Fruit fly (Drosophila melanogaster) whole organism, embryonic: Measurements from ENCODE around the gene CG45099.

Source experiments
- Atf-2 ChIP-seq: fragments of 200-800 bp; sonication (Bioruptor generic); optimal IDR thresholded peaks from 2 replicates; lab custom pipeline; 2016; ENCODE audit warnings: missing biosample characterization, missing genetic modification characterization
- Atf3 ChIP-seq: fragments of 200-800 bp; sonication (Bioruptor generic); optimal IDR thresholded peaks from 3 replicates; lab custom pipeline; 2016; ENCODE audit warnings: missing biosample characterization, missing genetic modification characterization
- B-H1 ChIP-seq: fragments of 200-800 bp; sonication (Bioruptor generic); IDR thresholded peaks from 3 replicates; pipeline ENCODE4 v1.3.6; 2022; ENCODE audit warnings: missing biosample characterization, missing genetic modification characterization
- Bdp1 ChIP-seq: fragments of 200-800 bp; sonication (Bioruptor generic); optimal IDR thresholded peaks from 3 replicates; lab custom pipeline; 2016; ENCODE audit warnings: missing biosample characterization, missing genetic modification characterization
- CG10147 ChIP-seq: fragments of 200-800 bp; sonication (Bioruptor generic); optimal IDR thresholded peaks from 2 replicates; lab custom pipeline; 2019; ENCODE audit warnings: missing biosample characterization, mild to moderate bottlenecking, missing genetic modification characterization, moderate library complexity
- CG1024 ChIP-seq: fragments of 200-800 bp; sonication (Bioruptor generic); IDR thresholded peaks from 2 replicates; pipeline ENCODE4 v1.3.6; 2022; ENCODE audit warnings: missing biosample characterization, missing genetic modification characterization
- CG11085 ChIP-seq: fragments of 200-800 bp; sonication (Bioruptor generic); IDR thresholded peaks from 2 replicates; pipeline ENCODE4 v1.3.6; 2022; ENCODE audit warnings: missing biosample characterization, missing genetic modification characterization
- CG11093 ChIP-seq: fragments of 200-800 bp; sonication (Bioruptor generic); IDR thresholded peaks from 3 replicates; pipeline ENCODE4 v1.3.6; 2022; ENCODE audit warnings: missing biosample characterization, missing genetic modification characterization
- CG13424 ChIP-seq: fragments of 200-800 bp; sonication (Bioruptor generic); optimal IDR thresholded peaks from 2 replicates; lab custom pipeline; 2019; ENCODE audit warnings: missing biosample characterization, mild to moderate bottlenecking, missing genetic modification characterization, moderate library complexity
- CG15514 ChIP-seq: fragments of 200-800 bp; sonication (Bioruptor generic); optimal IDR thresholded peaks from 3 replicates; lab custom pipeline; 2017; ENCODE audit warnings: missing biosample characterization, missing genetic modification characterization, mild to moderate bottlenecking, moderate library complexity, missing genetic modification reagents
- CG17361 ChIP-seq: fragments of 200-800 bp; sonication (Bioruptor generic); IDR thresholded peaks from 3 replicates; pipeline ENCODE4 v1.3.6; 2022; ENCODE audit warnings: missing biosample characterization, missing genetic modification characterization
- CG30403 ChIP-seq: fragments of 200-800 bp; sonication (Bioruptor generic); optimal IDR thresholded peaks from 3 replicates; lab custom pipeline; 2016; ENCODE audit warnings: missing biosample characterization, missing genetic modification characterization
- CG30431 ChIP-seq: fragments of 200-800 bp; sonication (Bioruptor generic); optimal IDR thresholded peaks from 2 replicates; lab custom pipeline; 2017; ENCODE audit warnings: missing biosample characterization, missing genetic modification characterization
- CG3838 ChIP-seq: fragments of 200-800 bp; sonication (Bioruptor generic); optimal IDR thresholded peaks from 3 replicates; lab custom pipeline; 2016; ENCODE audit warnings: missing biosample characterization, missing genetic modification characterization
- CG4707 ChIP-seq: fragments of 200-800 bp; sonication (Bioruptor generic); optimal IDR thresholded peaks from 2 replicates; lab custom pipeline; 2018; ENCODE audit warnings: missing biosample characterization, mild to moderate bottlenecking, missing genetic modification characterization, moderate library complexity
- CG4854 ChIP-seq: fragments of 200-800 bp; sonication (Bioruptor generic); optimal IDR thresholded peaks from 2 replicates; lab custom pipeline; 2016; ENCODE audit warnings: missing biosample characterization, missing genetic modification characterization, inconsistent platforms
- CG5180 ChIP-seq: fragments of 200-800 bp; sonication (Bioruptor generic); optimal IDR thresholded peaks from 3 replicates; lab custom pipeline; 2017; ENCODE audit warnings: missing biosample characterization, missing genetic modification characterization, mild to moderate bottlenecking, moderate library complexity, missing genetic modification reagents
- CG7556 ChIP-seq: fragments of 200-800 bp; sonication (Bioruptor generic); optimal IDR thresholded peaks from 2 replicates; lab custom pipeline; 2017; ENCODE audit warnings: missing biosample characterization, mild to moderate bottlenecking, missing genetic modification characterization
- CG8924 ChIP-seq: fragments of 200-800 bp; optimal IDR thresholded peaks from 3 replicates; lab custom pipeline; 2019; ENCODE audit warnings: missing biosample characterization, mild to moderate bottlenecking, missing genetic modification characterization, moderate library complexity
- Dad ChIP-seq: fragments of 200-800 bp; sonication (Bioruptor generic); optimal IDR thresholded peaks from 3 replicates; lab custom pipeline; 2016; ENCODE audit warnings: missing biosample characterization, missing genetic modification characterization
- Dek ChIP-seq: fragments of 200-800 bp; sonication (Bioruptor generic); optimal IDR thresholded peaks from 3 replicates; lab custom pipeline; 2019; ENCODE audit warnings: missing biosample characterization, mild to moderate bottlenecking, missing genetic modification characterization, moderate library complexity
- Dp ChIP-seq: fragments of 200-800 bp; sonication (Bioruptor generic); optimal IDR thresholded peaks from 2 replicates; lab custom pipeline; 2018; ENCODE audit warnings: missing biosample characterization, mild to moderate bottlenecking, missing genetic modification characterization, moderate library complexity
- HLH4C ChIP-seq: fragments of 200-800 bp; sonication (Bioruptor generic); IDR thresholded peaks from 3 replicates; pipeline ENCODE4 v1.3.6; 2022; ENCODE audit warnings: missing biosample characterization, missing genetic modification characterization; ENCODE audit not compliant: partially characterized antibody
- Hsf ChIP-seq: fragments of 200-800 bp; sonication (Bioruptor generic); optimal IDR thresholded peaks from 3 replicates; lab custom pipeline; 2016; ENCODE audit warnings: missing biosample characterization, missing genetic modification characterization
- Meics ChIP-seq: fragments of 200-800 bp; sonication (Bioruptor generic); optimal IDR thresholded peaks from 2 replicates; lab custom pipeline; 2017; ENCODE audit warnings: missing biosample characterization, mild to moderate bottlenecking, missing genetic modification characterization
- Rfx ChIP-seq: fragments of 200-800 bp; sonication (Bioruptor generic); IDR thresholded peaks from 2 replicates; pipeline ENCODE4 v1.3.6; 2022; ENCODE audit warnings: missing biosample characterization, missing genetic modification characterization
- Sin3A ChIP-seq: fragments of >200 bp; optimal IDR thresholded peaks from 2 replicates; lab custom pipeline; 2018
- ab ChIP-seq: fragments of 200-800 bp; sonication (Bioruptor generic); optimal IDR thresholded peaks from 2 replicates; lab custom pipeline; 2016; ENCODE audit warnings: missing biosample characterization, missing genetic modification characterization
- abd-A ChIP-seq: fragments of 200-800 bp; sonication (Bioruptor generic); optimal IDR thresholded peaks from 3 replicates; lab custom pipeline; 2019; ENCODE audit warnings: missing biosample characterization, mild to moderate bottlenecking, missing genetic modification characterization, moderate library complexity
- ap ChIP-seq: fragments of 200-800 bp; sonication (Bioruptor generic); IDR thresholded peaks from 2 replicates; pipeline ENCODE4 v1.3.6; 2022; ENCODE audit warnings: missing biosample characterization, missing genetic modification characterization
- caup ChIP-seq: fragments of 200-800 bp; sonication (Bioruptor generic); optimal IDR thresholded peaks from 3 replicates; lab custom pipeline; 2017; ENCODE audit warnings: missing biosample characterization, mild to moderate bottlenecking, missing genetic modification characterization, moderate library complexity; ENCODE audit not compliant: severe bottlenecking
- chn ChIP-seq: fragments of 200-800 bp; sonication (Bioruptor generic); optimal IDR thresholded peaks from 2 replicates; lab custom pipeline; 2016; ENCODE audit warnings: missing biosample characterization, missing genetic modification characterization
- danr ChIP-seq: fragments of 200-800 bp; sonication (Bioruptor generic); IDR thresholded peaks from 2 replicates; pipeline ENCODE4 v1.3.6; 2022; ENCODE audit warnings: missing biosample characterization, missing genetic modification characterization
- dm ChIP-seq: fragments of 200-800 bp; sonication (Bioruptor generic); optimal IDR thresholded peaks from 3 replicates; lab custom pipeline; 2016; ENCODE audit warnings: missing biosample characterization, missing genetic modification characterization
- dmrt99B ChIP-seq: fragments of 200-800 bp; sonication (Bioruptor generic); optimal IDR thresholded peaks from 2 replicates; lab custom pipeline; 2018; ENCODE audit warnings: missing biosample characterization, mild to moderate bottlenecking, missing genetic modification characterization, moderate library complexity
- fru ChIP-seq: fragments of >200 bp; optimal IDR thresholded peaks from 2 replicates; lab custom pipeline; 2017
- gsb ChIP-seq: fragments of 200-800 bp; sonication (Bioruptor generic); IDR thresholded peaks from 2 replicates; pipeline ENCODE4 v1.3.6; 2022; ENCODE audit warnings: missing biosample characterization, missing genetic modification characterization
- klu ChIP-seq: fragments of 200-800 bp; sonication (Bioruptor generic); IDR thresholded peaks from 2 replicates; pipeline ENCODE4 v1.3.6; 2022; ENCODE audit warnings: missing biosample characterization, missing genetic modification characterization
- kni ChIP-seq: fragments of 200-800 bp; sonication (Bioruptor generic); optimal IDR thresholded peaks from 3 replicates; lab custom pipeline; 2017; ENCODE audit warnings: mild to moderate bottlenecking, missing biosample characterization, missing genetic modification reagents, missing genetic modification characterization
- lab ChIP-seq: fragments of 200-800 bp; sonication (Bioruptor generic); optimal IDR thresholded peaks from 3 replicates; lab custom pipeline; 2017; ENCODE audit warnings: missing biosample characterization, missing genetic modification characterization, mild to moderate bottlenecking, moderate library complexity, missing genetic modification reagents
- lmd ChIP-seq: fragments of 200-800 bp; sonication (Bioruptor generic); IDR thresholded peaks from 2 replicates; pipeline ENCODE4 v1.3.6; 2022; ENCODE audit warnings: missing biosample characterization, missing genetic modification characterization
- mirr ChIP-seq: fragments of 200-800 bp; sonication (Bioruptor generic); optimal IDR thresholded peaks from 3 replicates; lab custom pipeline; 2018; ENCODE audit warnings: missing biosample characterization, mild to moderate bottlenecking, missing genetic modification characterization
- peb ChIP-seq: fragments of 200-800 bp; sonication (Bioruptor generic); IDR thresholded peaks from 2 replicates; pipeline ENCODE4 v1.3.6; 2022; ENCODE audit warnings: missing biosample characterization, missing genetic modification characterization
- prd ChIP-seq, 3 experiments: fragments of >200 bp in 2 of 3; fragments of 200-800 bp in 1 of 3; sonication (Bioruptor generic) in 1 of 3; optimal IDR thresholded peaks in 2 of 3; IDR thresholded peaks in 1 of 3; 2 replicates in 2 of 3; 3 replicates in 1 of 3; pipeline versions ENCODE4 v1.3.6 to Lab custom; 2017 to 2022; ENCODE audit warnings: missing biosample characterization in 1 of 3, missing genetic modification characterization in 1 of 3
- pum ChIP-seq: fragments of 200-800 bp; sonication (Bioruptor generic); optimal IDR thresholded peaks from 2 replicates; lab custom pipeline; 2016; ENCODE audit warnings: missing biosample characterization, missing genetic modification characterization
- pzg ChIP-seq: fragments of 200-800 bp; sonication (Bioruptor generic); optimal IDR thresholded peaks from 3 replicates; lab custom pipeline; 2018; ENCODE audit warnings: missing biosample characterization, mild to moderate bottlenecking, missing genetic modification characterization, moderate library complexity
- rib ChIP-seq: fragments of 200-800 bp; sonication (Bioruptor generic); IDR thresholded peaks from 2 replicates; pipeline ENCODE4 v1.3.6; 2022; ENCODE audit warnings: missing biosample characterization, missing genetic modification characterization
- sd ChIP-seq: fragments of 200-800 bp; sonication (Bioruptor generic); optimal IDR thresholded peaks from 3 replicates; lab custom pipeline; 2018; ENCODE audit warnings: missing biosample characterization, mild to moderate bottlenecking, missing genetic modification characterization, moderate library complexity
- twi ChIP-seq: fragments of 200-800 bp; optimal IDR thresholded peaks from 2 replicates; lab custom pipeline; 2019; ENCODE audit warnings: missing biosample characterization, mild to moderate bottlenecking, missing genetic modification characterization, moderate library complexity
- zen ChIP-seq: fragments of 200-800 bp; sonication (Bioruptor generic); optimal IDR thresholded peaks from 3 replicates; lab custom pipeline; 2018; ENCODE audit warnings: missing biosample characterization, mild to moderate bottlenecking, missing genetic modification characterization, moderate library complexity

CG45099 gene

dm6 chr3R:22041625-22042282, 7.7 kb upstream of the CG45099 start, which contains the start of gene how (continued):
- no peak for TF ChIP-seq CG3838 (GFP tag; lab: Kevin White, UChicago)
- TF ChIP-seq CG30431 (GFP tag; lab: Kevin White, UChicago), result no peak
- no peak for TF ChIP-seq Dek
- TF ChIP-seq Rfx (GFP tag; lab: Robert Waterston, UW), result 0 out of 2 replicates have a peak, but pooled peaks have one; percentile 12
- TF ChIP-seq CG30403, result peak; percentile 26
- peak; percentile 2 for TF ChIP-seq CG7556 (GFP tag; lab: Kevin White, UChicago)
- TF ChIP-seq ap (GFP tag; lab: Robert Waterston, UW), result no peak
- TF ChIP-seq peb (GFP tag; lab: Robert Waterston, UW), result no peak
- no peak for TF ChIP-seq CG8924
- no peak for TF ChIP-seq dm (GFP tag; lab: Kevin White, UChicago)
- 0 out of 3 replicates have a peak, but pooled peaks have one; percentile 24 for TF ChIP-seq CG17361 (GFP tag; lab: Robert Waterston, UW)
- no peak for TF ChIP-seq kni (GFP tag; lab: Kevin White, UChicago)
- peak; percentile 8 for TF ChIP-seq CG13424 (tag; lab: Kevin White, UChicago)
- TF ChIP-seq lmd (GFP tag; lab: Robert Waterston, UW), result 0 out of 2 replicates have a peak, but pooled peaks have one; percentile 22
- no peak for TF ChIP-seq Meics
- peak; percentile 15 for TF ChIP-seq CG15514
- no peak for TF ChIP-seq gsb (GFP tag; lab: Robert Waterston, UW)
- no peak for TF ChIP-seq mirr (GFP tag; lab: Kevin White, UChicago)
- TF ChIP-seq prd (optimal IDR thresholded peaks at IDR 0.05; lab: Kevin White, UChicago), result no peak
- TF ChIP-seq prd (GFP tag; IDR thresholded peaks at IDR 0.05; lab: Robert Waterston, UW), result no peak
- TF ChIP-seq fru (lab: Kevin White, UChicago), result no peak
- TF ChIP-seq B-H1 (GFP tag; lab: Robert Waterston, UW), result no peak
- TF ChIP-seq Atf-2 (GFP tag; lab: Kevin White, UChicago), result peak; percentile 19
- TF ChIP-seq chn, result no peak
- no peak for TF ChIP-seq Bdp1
- no peak for TF ChIP-seq CG11093 (GFP tag; lab: Robert Waterston, UW)
- TF ChIP-seq danr, result no peak
- no peak for TF ChIP-seq CG4854 (GFP tag; lab: Kevin White, UChicago)
- peak; percentile 92 for TF ChIP-seq Dp (GFP tag; lab: Kevin White, UChicago)
- peak; percentile 14 for TF ChIP-seq Atf3 (GFP tag; lab: Kevin White, UChicago)
- no peak for TF ChIP-seq CG4707 (GFP tag; lab: Kevin White, UChicago)
- no peak for TF ChIP-seq CG11085 (GFP tag; lab: Robert Waterston, UW)
- no peak for TF ChIP-seq klu (GFP tag; lab: Robert Waterston, UW)
- no peak for TF ChIP-seq dmrt99B (tag; lab: Kevin White, UChicago)
- TF ChIP-seq twi, result no peak
- TF ChIP-seq caup, result no peak
- no peak for TF ChIP-seq rib (GFP tag; lab: Robert Waterston, UW)
- TF ChIP-seq sd (tag; lab: Kevin White, UChicago), result peak; percentile 42
- no peak for TF ChIP-seq ab (GFP tag; lab: Kevin White, UChicago)
- TF ChIP-seq Dad (GFP tag; lab: Kevin White, UChicago), result no peak
- peak; percentile 1 for TF ChIP-seq zen (tag; lab: Kevin White, UChicago)
- no peak for TF ChIP-seq pum (GFP tag; lab: Kevin White, UChicago)
- no peak for TF ChIP-seq CG10147 (GFP tag; lab: Kevin White, UChicago)
- peak; percentile 10 for TF ChIP-seq Hsf (GFP tag; lab: Kevin White, UChicago)
- peak; percentile 19; the same call in 1 of the 3 replicates for TF ChIP-seq HLH4C
- TF ChIP-seq CG5180 (GFP tag; lab: Kevin White, UChicago), result no peak
- TF ChIP-seq pzg, result peak; percentile 69
- TF ChIP-seq Sin3A (lab: Kevin White, UChicago), result peak; percentile 90
- no peak for TF ChIP-seq CG1024 (GFP tag; lab: Robert Waterston, UW)
- TF ChIP-seq lab, result peak; percentile 36
- TF ChIP-seq abd-A (tag; lab: Kevin White, UChicago), result peak; percentile 33
